Worm (Caenorhabditis elegans) whole organism, L1 larva: ENCODE measurements around the gene mcm-2.

ENCODE experiments used
- C04F5.9 ChIP-seq: sonication (generic microtip); optimal IDR thresholded peaks from 2 replicates; lab custom pipeline; 2016; ENCODE audit warnings: missing genetic modification characterization, missing compliant biosample characterization
- F16B12.6 ChIP-seq: fragments of 150-350 bp; optimal IDR thresholded peaks from 2 replicates; lab custom pipeline; 2014; ENCODE audit warnings: missing biosample characterization, missing genetic modification characterization
- Y116A8C.19 ChIP-seq: sonication (generic microtip); optimal IDR thresholded peaks from 2 replicates; lab custom pipeline; 2016; ENCODE audit warnings: missing compliant biosample characterization, missing genetic modification characterization, borderline replicate concordance
- aha-1 ChIP-seq: fragments of 150-350 bp; optimal IDR thresholded peaks from 2 replicates; lab custom pipeline; 2014; ENCODE audit warnings: missing biosample characterization, missing genetic modification characterization
- aly-2 ChIP-seq: fragments of 150-350 bp; optimal IDR thresholded peaks from 2 replicates; lab custom pipeline; 2014; ENCODE audit warnings: missing biosample characterization, missing genetic modification characterization
- ama-1 ChIP-seq: fragments of 150-350 bp; optimal IDR thresholded peaks from 2 replicates; lab custom pipeline; 2014
- ceh-8 ChIP-seq: fragments of 200-800 bp; sonication (Bioruptor generic); optimal IDR thresholded peaks from 2 replicates; lab custom pipeline; 2018; ENCODE audit warnings: mild to moderate bottlenecking, missing genetic modification characterization, moderate library complexity, missing compliant biosample characterization
- ceh-82 ChIP-seq, 3 experiments: fragments of 150-350 bp in 1 of 3; sonication (generic microtip) in 2 of 3; optimal IDR thresholded peaks; 2 replicates each; lab custom pipeline; 2014 to 2017; ENCODE audit warnings: missing biosample characterization in 3 of 3, missing genetic modification characterization in 3 of 3
- ceh-90 ChIP-seq: sonication (generic microtip); optimal IDR thresholded peaks from 2 replicates; lab custom pipeline; 2016; ENCODE audit warnings: missing genetic modification characterization, missing compliant biosample characterization
- dpl-1 ChIP-seq, 3 experiments: fragments of 150-350 bp in 2 of 3; sonication (generic microtip) in 1 of 3; optimal IDR thresholded peaks; 2 replicates each; lab custom pipeline; 2014 to 2017; ENCODE audit warnings: missing biosample characterization in 3 of 3, missing genetic modification characterization in 3 of 3, missing genetic modification reagents in 3 of 3
- dsc-1 ChIP-seq: sonication (generic microtip); optimal IDR thresholded peaks from 2 replicates; lab custom pipeline; 2016; ENCODE audit warnings: mild to moderate bottlenecking, missing genetic modification characterization, missing compliant biosample characterization
- egl-13 ChIP-seq: sonication (generic microtip); optimal IDR thresholded peaks from 2 replicates; lab custom pipeline; 2016; ENCODE audit warnings: missing genotype, missing genetic modification reagents, missing genetic modification characterization, missing compliant biosample characterization
- egl-27 ChIP-seq, 2 experiments: fragments of 150-350 bp in 1 of 2; sonication (generic microtip); optimal IDR thresholded peaks; 3 replicates each; lab custom pipeline; 2017 to 2018; ENCODE audit warnings: missing biosample characterization in 2 of 2, missing genetic modification characterization in 2 of 2, missing genetic modification reagents in 2 of 2
- elt-3 ChIP-seq, 6 experiments: fragments of 150-350 bp in 1 of 6; sonication (generic microtip); optimal IDR thresholded peaks; 2 replicates each; lab custom pipeline; 2017 to 2018; ENCODE audit warnings: missing biosample characterization in 6 of 6, missing genetic modification characterization in 6 of 6, inconsistent platforms in 1 of 6
- ets-5 ChIP-seq: fragments of 200-800 bp; sonication (Bioruptor generic); IDR thresholded peaks from 2 replicates; pipeline ENCODE4 v1.3.6; 2022; ENCODE audit warnings: missing genetic modification characterization, missing compliant biosample characterization
- fkh-10 ChIP-seq: sonication (generic microtip); optimal IDR thresholded peaks from 2 replicates; lab custom pipeline; 2017; ENCODE audit warnings: missing biosample characterization, missing genetic modification reagents, missing genetic modification characterization
- fkh-4 ChIP-seq: sonication (generic microtip); optimal IDR thresholded peaks from 2 replicates; lab custom pipeline; 2016; ENCODE audit warnings: missing compliant biosample characterization, missing genetic modification characterization, borderline replicate concordance
- fos-1 ChIP-seq: fragments of 150-350 bp; optimal IDR thresholded peaks from 2 replicates; lab custom pipeline; 2014; ENCODE audit warnings: missing biosample characterization, missing genetic modification characterization
- hpl-2 ChIP-seq: fragments of 150-350 bp; optimal IDR thresholded peaks from 2 replicates; lab custom pipeline; 2014; ENCODE audit warnings: missing biosample characterization, missing genetic modification reagents, missing genetic modification characterization
- isw-1 ChIP-seq: fragments of 200-800 bp; sonication (Bioruptor generic); IDR thresholded peaks from 2 replicates; pipeline ENCODE4 v1.3.6; 2022; ENCODE audit warnings: missing genetic modification characterization, missing compliant biosample characterization
- jun-1 ChIP-seq: fragments of 150-350 bp; optimal IDR thresholded peaks from 2 replicates; lab custom pipeline; 2014; ENCODE audit warnings: missing biosample characterization, missing genetic modification reagents, missing genetic modification characterization
- lin-15B ChIP-seq: fragments of 150-350 bp; sonication (generic microtip); optimal IDR thresholded peaks from 3 replicates; lab custom pipeline; 2014; ENCODE audit warnings: missing biosample characterization, missing genetic modification characterization
- lin-35 ChIP-seq, 2 experiments: fragments of 150-350 bp; optimal IDR thresholded peaks; 2 replicates each; lab custom pipeline; 2014; ENCODE audit warnings: missing biosample characterization in 2 of 2, missing genetic modification characterization in 2 of 2, missing genetic modification reagents in 2 of 2
- lin-39 ChIP-seq: fragments of 150-350 bp; optimal IDR thresholded peaks from 2 replicates; lab custom pipeline; 2014; ENCODE audit warnings: missing biosample characterization, missing genetic modification reagents, missing genetic modification characterization
- lsy-2 ChIP-seq, 2 experiments: fragments of 150-350 bp; optimal IDR thresholded peaks; 2 replicates each; lab custom pipeline; 2014; ENCODE audit warnings: missing biosample characterization in 2 of 2, missing genetic modification characterization in 2 of 2
- mdl-1 ChIP-seq, 2 experiments: fragments of 150-350 bp; optimal IDR thresholded peaks; 2 replicates each; lab custom pipeline; 2014 to 2017; ENCODE audit warnings: missing biosample characterization in 2 of 2, missing genetic modification characterization in 2 of 2, inconsistent platforms in 1 of 2
- nhr-11 ChIP-seq: fragments of 150-350 bp; optimal IDR thresholded peaks from 2 replicates; lab custom pipeline; 2014; ENCODE audit warnings: missing biosample characterization, missing genetic modification characterization
- nhr-12 ChIP-seq: sonication (generic microtip); optimal IDR thresholded peaks from 2 replicates; lab custom pipeline; 2017; ENCODE audit warnings: missing biosample characterization, missing genetic modification characterization
- nhr-20 ChIP-seq: sonication (generic microtip); optimal IDR thresholded peaks from 2 replicates; lab custom pipeline; 2016; ENCODE audit warnings: mild to moderate bottlenecking, missing genetic modification characterization, missing compliant biosample characterization
- nhr-237 ChIP-seq: fragments of 150-350 bp; optimal IDR thresholded peaks from 2 replicates; lab custom pipeline; 2014; ENCODE audit warnings: missing biosample characterization, missing genetic modification characterization
- nhr-28 ChIP-seq: fragments of 150-350 bp; optimal IDR thresholded peaks from 2 replicates; lab custom pipeline; 2014; ENCODE audit warnings: missing biosample characterization, missing genetic modification characterization
- nhr-47 ChIP-seq: sonication (generic microtip); optimal IDR thresholded peaks from 2 replicates; lab custom pipeline; 2016; ENCODE audit warnings: mild to moderate bottlenecking, missing genetic modification characterization, moderate library complexity, missing compliant biosample characterization
- nhr-76 ChIP-seq: sonication (generic microtip); optimal IDR thresholded peaks from 2 replicates; lab custom pipeline; 2017; ENCODE audit warnings: missing biosample characterization, missing genetic modification characterization
- nhr-77 ChIP-seq: fragments of 150-350 bp; optimal IDR thresholded peaks from 2 replicates; lab custom pipeline; 2014; ENCODE audit warnings: missing biosample characterization, missing genetic modification characterization
- nhr-84 ChIP-seq: sonication (generic microtip); optimal IDR thresholded peaks from 2 replicates; lab custom pipeline; 2017; ENCODE audit warnings: missing biosample characterization, missing genetic modification characterization
- rnt-1 ChIP-seq: sonication (generic microtip); optimal IDR thresholded peaks from 2 replicates; lab custom pipeline; 2016; ENCODE audit warnings: mild to moderate bottlenecking, missing genetic modification characterization, moderate library complexity, missing compliant biosample characterization
- skn-1 ChIP-seq: fragments of 150-350 bp; optimal IDR thresholded peaks from 2 replicates; lab custom pipeline; 2014; ENCODE audit warnings: missing biosample characterization, missing genetic modification characterization
- snpc-4 ChIP-seq: fragments of 150-350 bp; optimal IDR thresholded peaks from 2 replicates; lab custom pipeline; 2014; ENCODE audit warnings: missing biosample characterization, missing genetic modification characterization
- sox-4 ChIP-seq: sonication (generic microtip); optimal IDR thresholded peaks from 2 replicates; lab custom pipeline; 2016; ENCODE audit warnings: missing genetic modification characterization, missing compliant biosample characterization
- tbx-2 ChIP-seq: sonication (generic microtip); optimal IDR thresholded peaks from 2 replicates; lab custom pipeline; 2016; ENCODE audit warnings: missing genetic modification characterization, missing compliant biosample characterization
- tlp-1 ChIP-seq: fragments of 150-350 bp; optimal IDR thresholded peaks from 2 replicates; lab custom pipeline; 2014; ENCODE audit warnings: missing biosample characterization, missing genetic modification characterization
- unc-30 ChIP-seq: sonication (generic microtip); optimal IDR thresholded peaks from 2 replicates; lab custom pipeline; 2017; ENCODE audit warnings: missing biosample characterization, missing genetic modification characterization
- unc-62 ChIP-seq: fragments of 150-350 bp; optimal IDR thresholded peaks from 2 replicates; lab custom pipeline; 2014; ENCODE audit warnings: missing biosample characterization, missing genetic modification reagents, missing genetic modification characterization
- zip-4 ChIP-seq: fragments of 200-800 bp; sonication (Bioruptor generic); optimal IDR thresholded peaks from 2 replicates; lab custom pipeline; 2018; ENCODE audit warnings: mild to moderate bottlenecking, missing genetic modification characterization, moderate library complexity, missing compliant biosample characterization
- ztf-11 ChIP-seq, 2 experiments: sonication (generic microtip); optimal IDR thresholded peaks; 2 replicates each; lab custom pipeline; 2016 to 2017; ENCODE audit warnings: missing genetic modification characterization in 2 of 2, missing biosample characterization in 1 of 2, missing compliant biosample characterization in 1 of 2
- ztf-4 ChIP-seq: fragments of 150-350 bp; optimal IDR thresholded peaks from 2 replicates; lab custom pipeline; 2014; ENCODE audit warnings: missing biosample characterization, missing genetic modification characterization

mcm-2 gene

DNA sequence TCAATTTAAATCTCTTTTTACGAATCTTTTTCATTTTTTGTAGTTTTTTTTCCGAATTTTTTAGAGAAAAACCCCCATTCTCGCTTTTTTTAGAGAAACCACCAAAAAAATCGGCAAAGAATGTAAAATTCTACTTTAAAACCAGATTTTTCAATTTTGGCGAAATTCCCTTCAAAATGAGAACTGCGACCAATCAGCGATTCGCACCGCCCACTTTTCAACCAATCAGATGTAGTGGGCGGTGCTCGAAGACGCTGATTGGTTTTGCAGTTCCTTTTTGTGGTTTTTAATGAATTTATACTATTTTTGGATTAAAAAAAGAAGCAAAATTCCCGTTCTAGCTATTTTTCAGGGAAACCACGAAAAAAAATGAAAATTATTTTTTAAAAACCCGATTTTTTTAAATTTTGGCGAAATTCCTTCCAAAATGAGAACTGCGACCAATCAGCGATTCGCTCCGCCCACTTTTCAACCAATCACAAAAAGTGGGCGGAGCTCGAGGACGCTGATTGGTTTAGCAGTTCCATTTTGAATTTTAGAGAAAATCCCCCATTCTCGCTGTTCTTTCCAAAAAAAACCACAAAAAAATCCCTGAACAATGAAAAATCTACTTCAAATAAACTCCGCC, 35.3 kb downstream of the mcm-2 start:
- TF ChIP-seq rnt-1 (tag; lab: Kevin White, UChicago) (no peak), aly-2 (tag; lab: Kevin White, UChicago) (no peak), ets-5 (GFP tag; lab: Robert Waterston, UW) (no peak), lsy-2 (tag; optimal IDR thresholded peaks at IDR 0.05; lab: Kevin White, UChicago) (no peak), nhr-76 (tag; lab: Kevin White, UChicago) (no peak), dsc-1 (tag; lab: Kevin White, UChicago) (no peak), tlp-1 (tag; lab: Kevin White, UChicago) (no peak), ama-1 (lab: Kevin White, UChicago) (no peak), ztf-4 (tag; lab: Kevin White, UChicago) (no peak), Y116A8C.19 (tag; lab: Kevin White, UChicago) (no peak)

DNA sequence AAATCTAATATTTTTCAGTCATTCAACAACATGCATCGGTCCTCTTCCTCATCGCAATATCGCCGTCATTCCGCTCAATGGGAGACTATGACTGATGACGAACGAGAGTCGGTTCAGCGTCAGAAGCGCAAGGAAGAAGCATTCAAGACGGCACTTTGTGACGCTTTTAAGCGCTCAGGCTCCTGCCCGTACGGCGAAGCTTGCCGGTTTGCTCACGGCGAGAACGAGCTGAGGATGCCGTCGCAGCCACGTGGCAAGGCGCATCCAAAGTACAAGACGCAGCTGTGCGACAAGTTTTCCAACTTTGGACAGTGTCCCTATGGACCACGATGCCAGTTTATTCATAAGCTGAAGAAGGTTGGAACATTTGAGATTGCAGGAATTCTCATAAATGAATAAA, 37.4 kb downstream of the mcm-2 start:
- TF ChIP-seq fos-1 (tag; lab: Kevin White, UChicago) (no peak), mdl-1 (tag; optimal IDR thresholded peaks at IDR 0.05; lab: Kevin White, UChicago) (no peak), nhr-47 (tag; lab: Kevin White, UChicago) (no peak), lin-39 (tag; lab: Kevin White, UChicago) (no peak), nhr-20 (no peak), egl-27 (tag; optimal IDR thresholded peaks at IDR 0.05; lab: Kevin White, UChicago) (no peak), ztf-11 (tag; optimal IDR thresholded peaks at IDR 0.05; lab: Kevin White, UChicago) (no peak), ceh-90 (tag; lab: Kevin White, UChicago) (no peak)

DNA sequence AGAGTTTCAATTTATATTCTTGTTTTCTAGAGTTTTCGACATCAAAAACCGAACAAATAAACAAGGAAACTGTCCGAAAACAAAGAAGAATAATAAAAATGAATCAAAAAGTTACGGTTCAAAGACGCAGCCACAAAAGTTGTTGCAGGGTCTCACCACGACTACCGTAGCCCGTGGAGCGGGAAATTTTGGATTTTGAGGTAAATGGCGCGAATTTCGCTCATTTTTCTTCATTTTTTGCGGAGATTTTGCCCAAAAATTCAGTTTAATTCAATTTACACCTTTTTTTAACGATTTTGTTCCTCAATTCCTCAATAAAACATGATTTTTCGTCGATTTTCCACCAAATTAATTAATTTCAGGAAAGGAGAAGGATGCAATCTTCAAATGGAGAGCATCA, 38.1 kb downstream of the mcm-2 start, which contains the start of gene mex-1:
Gene mex-1, plus strand, starts transcription at position 363 of the 400 bp plus-strand sequence.
- TF ChIP-seq ceh-82 (tag; optimal IDR thresholded peaks at IDR 0.05; lab: Kevin White, UChicago) (no peak), nhr-76 (tag; lab: Kevin White, UChicago) (no peak), ets-5 (GFP tag; lab: Robert Waterston, UW) (no peak), skn-1 (tag; lab: Kevin White, UChicago) (no peak), ceh-8 (GFP tag; lab: Kevin White, UChicago) (no peak), C04F5.9 (tag; lab: Kevin White, UChicago) (no peak), tbx-2 (tag; lab: Kevin White, UChicago) (no peak), nhr-77 (no peak), lin-35 (GFP tag; optimal IDR thresholded peaks at IDR 0.05; lab: Kevin White, UChicago) (no peak), nhr-84 (tag; lab: Kevin White, UChicago) (no peak), isw-1 (no peak), dpl-1 (GFP tag; optimal IDR thresholded peaks at IDR 0.05; lab: Kevin White, UChicago) (no peak), egl-13 (tag; lab: Kevin White, UChicago) (no peak), fkh-4 (tag; lab: Kevin White, UChicago) (no peak), sox-4 (tag; lab: Kevin White, UChicago) (no peak), aly-2 (tag; lab: Kevin White, UChicago) (no peak), elt-3 (tag; optimal IDR thresholded peaks at IDR 0.05; lab: Kevin White, UChicago) (no peak), jun-1 (tag; lab: Kevin White, UChicago) (no peak), mdl-1 (tag; optimal IDR thresholded peaks at IDR 0.05; lab: Kevin White, UChicago) (no peak)

- no peak for TF ChIP-seq unc-62 (GFP tag; lab: Kevin White, UChicago)
- no peak for TF ChIP-seq nhr-28 (tag; lab: Kevin White, UChicago)
- TF ChIP-seq nhr-11 (tag; lab: Kevin White, UChicago), result peak; percentile 64
- TF ChIP-seq lin-15B, result peak; percentile 97
- no peak for TF ChIP-seq nhr-76 (tag; lab: Kevin White, UChicago)
- TF ChIP-seq unc-30, result no peak
- peak in 3 of 6 experiments; percentile 36 to 88 (median 82) for TF ChIP-seq elt-3 (tag; optimal IDR thresholded peaks at IDR 0.05; lab: Kevin White, UChicago)
- TF ChIP-seq nhr-12 (tag; lab: Kevin White, UChicago), result no peak
- TF ChIP-seq F16B12.6 (tag; lab: Kevin White, UChicago), result peak; percentile 60
- peak; percentile 38 for TF ChIP-seq zip-4 (GFP tag; lab: Kevin White, UChicago)
- peak; percentile 82 for TF ChIP-seq snpc-4 (tag; lab: Kevin White, UChicago)
- TF ChIP-seq aha-1 (tag; lab: Kevin White, UChicago), result peak; percentile 17
- peak; percentile 89 for TF ChIP-seq nhr-237
- peak; percentile 92 to 96 for TF ChIP-seq lsy-2 (tag; optimal IDR thresholded peaks at IDR 0.05; lab: Kevin White, UChicago)
- peak; percentile 96 for TF ChIP-seq nhr-20
- peak; percentile 58 for TF ChIP-seq fkh-10
- peak; percentile 96 for TF ChIP-seq rnt-1 (tag; lab: Kevin White, UChicago)
- peak; percentile 82 for TF ChIP-seq hpl-2
- TF ChIP-seq jun-1 (tag; lab: Kevin White, UChicago), result peak; percentile 90
Observed at ce11 chrII:11967507-11968127, 38.8 kb downstream of the mcm-2 start, which contains the start of gene W03C9.5. Gene W03C9.5 (minus strand): TSS chrII:11967544.
